Fruit fly (Drosophila melanogaster): ENCODE results near the gene Kah.

- TF ChIP-seq Pif1A (GFP tag; optimal IDR thresholded peaks at IDR 0.05) (peak; percentile 89), CG8301 (tag; optimal IDR thresholded peaks at IDR 0.05) (peak; percentile 74), CG12605 (GFP tag; IDR thresholded peaks at IDR 0.05) (0 out of 2 replicates have a peak, but pooled peaks have one; percentile 35), EcR (GFP tag; optimal IDR thresholded peaks at IDR 0.05) (peak; percentile 10)
These were observed 43.4 kb downstream of the Kah start for dm6 chr3L:545512-546161.
